Worm (Caenorhabditis elegans): Measurements from ENCODE around the gene inos-1.

The inos-1 gene

ce11 chrII:11737347-11737746 is 37.2 kb upstream of the inos-1 start:
- TF ChIP-seq F44E2.7 (GFP tag; IDR thresholded peaks at IDR 0.05) (no peak), dmd-9 (GFP tag; IDR thresholded peaks at IDR 0.05) (no peak), fos-1 (tag; optimal IDR thresholded peaks at IDR 0.05) (no peak), nhr-77 (tag; optimal IDR thresholded peaks at IDR 0.05) (no peak), unc-62 (GFP tag; optimal IDR thresholded peaks at IDR 0.05 in 1 of 2) (peak in 1 of 2 experiments; percentile 79), unc-62 (tag; optimal IDR thresholded peaks at IDR 0.05) (no peak), lsy-2 (tag; optimal IDR thresholded peaks at IDR 0.05) (peak in 1 of 2 experiments; percentile 32), tag-97 (GFP tag; IDR thresholded peaks at IDR 0.05) (no peak), Y48G9A.11 (GFP tag; IDR thresholded peaks at IDR 0.05) (no peak), snpc-4 (tag; optimal IDR thresholded peaks at IDR 0.05) (no peak), T20F7.1 (GFP tag; optimal IDR thresholded peaks at IDR 0.05) (no peak), lin-39 (tag; optimal IDR thresholded peaks at IDR 0.05) (no peak), mdl-1 (tag; optimal IDR thresholded peaks at IDR 0.05) (peak in 1 of 2 experiments; percentile 18), jun-1 (tag; optimal IDR thresholded peaks at IDR 0.05) (no peak), T26A8.4 (GFP tag; IDR thresholded peaks at IDR 0.05) (no peak), set-16 (GFP tag; IDR thresholded peaks at IDR 0.05) (no peak), hlh-11 (tag; optimal IDR thresholded peaks at IDR 0.05) (peak; percentile 33), nhr-28 (tag; optimal IDR thresholded peaks at IDR 0.05) (peak; percentile 48), ces-1 (GFP tag; optimal IDR thresholded peaks at IDR 0.05) (no peak), mep-1 (tag; optimal IDR thresholded peaks at IDR 0.05) (peak; percentile 31), gei-8 (GFP tag; optimal IDR thresholded peaks at IDR 0.05) (no peak), ceh-20 (GFP tag; IDR thresholded peaks at IDR 0.05) (no peak), Y75B8A.6 (GFP tag; IDR thresholded peaks at IDR 0.05) (no peak), lin-29 (GFP tag; IDR thresholded peaks at IDR 0.05) (no peak), ceh-82 (tag; optimal IDR thresholded peaks at IDR 0.05) (no peak), duxl-1 (tag; optimal IDR thresholded peaks at IDR 0.05; ENCODE audit: poor library complexity) (no peak), F26F4.8 (GFP tag; conservative IDR thresholded peaks at IDR 0.05) (no peak), aha-1 (tag) (peak; percentile 12), lin-38 (GFP tag; IDR thresholded peaks at IDR 0.05) (no peak), egl-27 (tag; optimal IDR thresholded peaks at IDR 0.05) (no peak), nhr-11 (tag; optimal IDR thresholded peaks at IDR 0.05) (no peak), egl-43 (GFP tag; IDR thresholded peaks at IDR 0.05) (no peak), lin-13 (GFP tag; optimal IDR thresholded peaks at IDR 0.05) (no peak), ZK546.5 (tag; optimal IDR thresholded peaks at IDR 0.05) (no peak), hlh-30 (tag; optimal IDR thresholded peaks at IDR 0.05; ENCODE audit: insufficient read depth) (peak; percentile 39), madf-5 (GFP tag; IDR thresholded peaks at IDR 0.05) (no peak), nhr-111 (GFP tag; optimal IDR thresholded peaks at IDR 0.05) (no peak), lim-7 (GFP tag; IDR thresholded peaks at IDR 0.05) (no peak), daf-8 (GFP tag; IDR thresholded peaks at IDR 0.05) (no peak), dmd-8 (GFP tag; IDR thresholded peaks at IDR 0.05) (no peak), F49E8.2 (tag; optimal IDR thresholded peaks at IDR 0.05; ENCODE audit: borderline replicate concordance) (no peak), D1046.2 (GFP tag; IDR thresholded peaks at IDR 0.05) (no peak), nhr-237 (tag; optimal IDR thresholded peaks at IDR 0.05) (no peak), nhr-25 (tag; optimal IDR thresholded peaks at IDR 0.05; ENCODE audit: borderline replicate concordance, insufficient read depth) (no peak), ceh-32 (tag; optimal IDR thresholded peaks at IDR 0.05; ENCODE audit: poor library complexity) (no peak), pha-4 (GFP tag; IDR thresholded peaks at IDR 0.05) (no peak), pha-4 (tag; optimal IDR thresholded peaks at IDR 0.05) (no peak), mxl-2 (GFP tag; conservative IDR thresholded peaks at IDR 0.05) (no peak), mxl-3 (GFP tag; optimal IDR thresholded peaks at IDR 0.05) (peak; percentile 49), fkh-10 (GFP tag; optimal IDR thresholded peaks at IDR 0.05) (no peak), zag-1 (tag; optimal IDR thresholded peaks at IDR 0.05) (no peak), spr-3 (GFP tag; optimal IDR thresholded peaks at IDR 0.05) (no peak), madf-9 (GFP tag; conservative IDR thresholded peaks at IDR 0.05) (no peak)

Measured in whole organism, L4 larva.